Fruit fly (Drosophila melanogaster) Kc167 (cell line): ENCODE data around the gene CG6738.

Experiments used
- Myc ChIP-seq: fragments of >200 bp; optimal IDR thresholded peaks from 2 replicates; lab custom pipeline; 2017; ENCODE audit warnings: missing external identifiers
- Sin3A ChIP-seq: fragments of >200 bp; optimal IDR thresholded peaks from 2 replicates; lab custom pipeline; 2018; ENCODE audit warnings: missing external identifiers
- h ChIP-seq: fragments of >200 bp; optimal IDR thresholded peaks from 3 replicates; lab custom pipeline; 2018; ENCODE audit warnings: missing external identifiers
- insv ChIP-seq: fragments of >200 bp; optimal IDR thresholded peaks from 3 replicates; lab custom pipeline; 2018; ENCODE audit warnings: missing external identifiers
- psq ChIP-seq: fragments of >200 bp; optimal IDR thresholded peaks from 2 replicates; lab custom pipeline; 2017; ENCODE audit warnings: missing external identifiers
- ttk ChIP-seq: sonication (Bioruptor generic); optimal IDR thresholded peaks from 2 replicates; lab custom pipeline; 2017; ENCODE audit warnings: missing external identifiers

Gene CG6738

dm6 chr3R:23099233-23099632 is at the start of gene CG6738:
Gene CG6738, plus strand, starts transcription at chr3R:23099533.
- TF ChIP-seq ttk (lab: Kevin White, UChicago) = no peak
- TF ChIP-seq psq (lab: Kevin White, UChicago) = no peak
- no peak for TF ChIP-seq Sin3A
- TF ChIP-seq Myc (lab: Kevin White, UChicago) = no peak
- TF ChIP-seq insv (lab: Kevin White, UChicago) = no peak
- no peak for TF ChIP-seq h (lab: Kevin White, UChicago)

dm6 chr3R:23051639-23052125 is 47.7 kb upstream of the CG6738 start, which contains the start of gene Gr94a:
Gene Gr94a, plus strand, starts transcription at chr3R:23051689.
- TF ChIP-seq ttk (lab: Kevin White, UChicago) = peak; percentile 97
- TF ChIP-seq h (lab: Kevin White, UChicago) = no peak
- TF ChIP-seq insv (lab: Kevin White, UChicago) = no peak
- no peak for TF ChIP-seq Myc (lab: Kevin White, UChicago)

dm6 chr3R:23053135-23053730 is 46.1 kb upstream of the CG6738 start:
- TF ChIP-seq insv (lab: Kevin White, UChicago) (no peak), Sin3A (no peak), Myc (lab: Kevin White, UChicago) (no peak)

DNA sequence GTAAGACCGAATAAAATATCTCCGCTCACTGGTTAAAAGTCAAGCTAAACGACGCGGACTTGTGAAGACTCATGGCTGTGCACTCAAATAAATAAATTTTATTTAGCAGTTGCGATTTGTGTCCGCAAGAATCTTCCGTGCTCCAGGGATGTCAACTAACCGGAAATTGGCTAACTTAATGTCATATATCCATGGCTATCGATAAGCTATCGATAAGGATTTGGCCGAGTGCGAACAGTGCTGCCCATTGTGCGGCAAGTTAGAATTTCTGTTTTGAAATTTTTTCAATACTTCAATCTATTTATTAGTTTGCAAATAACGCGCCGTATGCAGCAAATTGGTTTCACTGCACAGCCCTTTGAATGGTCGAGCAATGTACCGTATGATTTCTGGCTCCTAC is 45.4 kb upstream of the CG6738 start, which contains the start of gene p53:
Gene p53 (minus strand): TSS at position 147 of the 400 bp plus-strand sequence.
- no peak for TF ChIP-seq Sin3A
- no peak for TF ChIP-seq ttk (lab: Kevin White, UChicago)
- no peak for TF ChIP-seq h (lab: Kevin White, UChicago)
- TF ChIP-seq insv (lab: Kevin White, UChicago) = no peak
- TF ChIP-seq Myc (lab: Kevin White, UChicago) = no peak
- no peak for TF ChIP-seq psq (lab: Kevin White, UChicago)

DNA sequence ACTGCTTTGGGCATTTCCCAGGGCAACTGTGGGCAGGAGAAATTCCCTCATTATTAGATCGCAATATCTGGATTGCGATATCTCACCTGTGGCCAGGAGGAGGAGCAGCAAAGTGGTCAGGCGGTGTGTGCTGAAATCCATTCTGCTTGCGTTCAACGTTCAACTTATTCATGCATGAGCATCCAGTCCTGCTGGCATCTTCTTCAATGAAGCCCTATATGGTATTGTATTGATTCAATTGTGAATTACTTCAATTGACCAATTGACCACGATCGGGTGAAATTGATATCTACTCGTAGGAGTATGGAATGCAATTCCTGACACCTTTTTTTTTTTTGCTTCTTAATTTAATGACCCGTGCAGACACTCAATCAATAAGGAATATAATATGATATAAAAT is 43.2 kb upstream of the CG6738 start:
- TF ChIP-seq h (lab: Kevin White, UChicago) = no peak
- peak; percentile 100 for TF ChIP-seq ttk (lab: Kevin White, UChicago)
- TF ChIP-seq Myc (lab: Kevin White, UChicago) = no peak
- TF ChIP-seq psq (lab: Kevin White, UChicago) = no peak
- TF ChIP-seq insv (lab: Kevin White, UChicago) = no peak
- TF ChIP-seq Sin3A = no peak

dm6 chr3R:23056753-23057152 is 42.6 kb upstream of the CG6738 start:
- TF ChIP-seq psq (lab: Kevin White, UChicago) (no peak), Myc (lab: Kevin White, UChicago) (no peak), ttk (lab: Kevin White, UChicago) (no peak), h (lab: Kevin White, UChicago) (no peak), insv (lab: Kevin White, UChicago) (no peak), Sin3A (no peak)

dm6 chr3R:23057390-23057789 is 41.9 kb upstream of the CG6738 start:
- TF ChIP-seq insv (lab: Kevin White, UChicago) = no peak
- no peak for TF ChIP-seq ttk (lab: Kevin White, UChicago)
- TF ChIP-seq psq (lab: Kevin White, UChicago) = no peak
- TF ChIP-seq Myc (lab: Kevin White, UChicago) = no peak
- TF ChIP-seq Sin3A = no peak
- no peak for TF ChIP-seq h (lab: Kevin White, UChicago)

dm6 chr3R:23058858-23059257 is 40.5 kb upstream of the CG6738 start, which contains the start of gene Ctns:
Gene Ctns, minus strand, starts transcription at chr3R:23058958.
- no peak for TF ChIP-seq ttk (lab: Kevin White, UChicago)
- no peak for TF ChIP-seq Sin3A
- TF ChIP-seq insv (lab: Kevin White, UChicago) = no peak
- TF ChIP-seq psq (lab: Kevin White, UChicago) = no peak

- TF ChIP-seq ttk (lab: Kevin White, UChicago) (peak; percentile 92), Myc (lab: Kevin White, UChicago) (no peak), Sin3A (no peak)
Measured at dm6 chr3R:23060166-23060565, 39.2 kb upstream of the CG6738 start.

dm6 chr3R:23061209-23061608 is 38.1 kb upstream of the CG6738 start, which contains the start of the genes sav and Ublcp1:
Gene sav, minus strand, starts transcription at chr3R:23061304.
Gene Ublcp1, plus strand, starts transcription at chr3R:23061493.
- TF ChIP-seq ttk (lab: Kevin White, UChicago) (no peak), Myc (lab: Kevin White, UChicago) (no peak), insv (lab: Kevin White, UChicago) (no peak), h (lab: Kevin White, UChicago) (no peak), Sin3A (no peak), psq (lab: Kevin White, UChicago) (no peak)

DNA sequence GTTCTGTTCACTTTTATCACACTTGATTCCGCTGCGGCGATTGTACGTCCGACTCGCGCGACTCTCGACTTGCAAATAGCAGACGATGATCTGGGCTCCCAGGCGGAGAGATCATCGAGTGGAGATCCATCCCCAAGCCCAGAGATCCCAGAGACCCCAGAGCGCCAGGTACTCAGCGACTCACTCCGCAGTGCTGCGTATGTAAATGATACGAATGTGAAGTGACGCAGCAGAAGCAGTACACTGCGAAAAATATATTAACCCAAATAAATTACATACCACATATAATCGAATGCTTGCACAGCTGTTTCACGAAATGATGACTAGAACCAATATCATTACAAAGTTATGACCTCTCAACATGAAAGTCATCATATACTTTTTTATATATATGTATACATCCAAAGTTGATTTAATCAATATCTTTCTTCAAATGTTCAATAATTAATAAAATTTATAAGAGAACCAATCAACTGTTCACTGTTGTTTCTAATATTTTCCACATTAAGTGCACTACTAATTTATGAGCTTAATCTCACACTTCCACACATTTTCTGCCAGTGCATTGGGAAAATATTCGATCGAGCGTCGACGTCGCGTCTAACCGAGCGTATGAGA is 32.0 kb upstream of the CG6738 start, which contains the start of gene CG17111:
Gene CG17111 (minus strand): TSS at position 51 of the 618 bp plus-strand sequence.
- TF ChIP-seq psq (lab: Kevin White, UChicago) (no peak), Myc (lab: Kevin White, UChicago) (no peak), ttk (lab: Kevin White, UChicago) (no peak), h (lab: Kevin White, UChicago) (no peak), Sin3A (no peak), insv (lab: Kevin White, UChicago) (no peak)

dm6 chr3R:23074480-23074879 is 24.9 kb upstream of the CG6738 start:
- TF ChIP-seq h (lab: Kevin White, UChicago) (no peak), psq (lab: Kevin White, UChicago) (no peak), ttk (lab: Kevin White, UChicago) (no peak), insv (lab: Kevin White, UChicago) (no peak), Sin3A (no peak), Myc (lab: Kevin White, UChicago) (no peak)
